Worm (Caenorhabditis elegans) whole organism, L1 larva: ENCODE results near the gene R02F2.7.

Experiments
- C16A3.4 ChIP-seq: fragments of 150-350 bp; optimal IDR thresholded peaks from 2 replicates; lab custom pipeline; 2014; ENCODE audit warnings: missing biosample characterization, missing genetic modification characterization
- Y116A8C.19 ChIP-seq: sonication (generic microtip); optimal IDR thresholded peaks from 2 replicates; lab custom pipeline; 2016; ENCODE audit warnings: missing compliant biosample characterization, missing genetic modification characterization, borderline replicate concordance
- ama-1 ChIP-seq: fragments of 150-350 bp; optimal IDR thresholded peaks from 2 replicates; lab custom pipeline; 2014
- ceh-82 ChIP-seq, 3 experiments: fragments of 150-350 bp in 1 of 3; sonication (generic microtip) in 2 of 3; optimal IDR thresholded peaks; 2 replicates each; lab custom pipeline; 2014 to 2017; ENCODE audit warnings: missing biosample characterization in 3 of 3, missing genetic modification characterization in 3 of 3
- ces-1 ChIP-seq: fragments of 150-350 bp; optimal IDR thresholded peaks from 2 replicates; lab custom pipeline; 2014; ENCODE audit warnings: missing biosample characterization, missing genetic modification reagents, missing genetic modification characterization
- dpl-1 ChIP-seq, 3 experiments: fragments of 150-350 bp in 2 of 3; sonication (generic microtip) in 1 of 3; optimal IDR thresholded peaks; 2 replicates each; lab custom pipeline; 2014 to 2017; ENCODE audit warnings: missing biosample characterization in 3 of 3, missing genetic modification characterization in 3 of 3, missing genetic modification reagents in 3 of 3
- efl-1 ChIP-seq, 4 experiments: fragments of 150-350 bp; optimal IDR thresholded peaks in 3 of 4; peaks in 1 of 4; 1 replicate in 1 of 4; 2 replicates in 3 of 4; lab custom pipeline; 2014; ENCODE audit warnings: missing biosample characterization in 2 of 4, missing genetic modification characterization in 2 of 4, missing genetic modification reagents in 2 of 4
- efl-3 ChIP-seq: fragments of 200-800 bp; sonication (Bioruptor generic); optimal IDR thresholded peaks from 2 replicates; lab custom pipeline; 2018; ENCODE audit warnings: mild to moderate bottlenecking, missing genetic modification characterization, missing compliant biosample characterization
- egl-13 ChIP-seq: sonication (generic microtip); optimal IDR thresholded peaks from 2 replicates; lab custom pipeline; 2016; ENCODE audit warnings: missing genotype, missing genetic modification reagents, missing genetic modification characterization, missing compliant biosample characterization
- elt-2 ChIP-seq: sonication (generic microtip); optimal IDR thresholded peaks from 2 replicates; lab custom pipeline; 2016; ENCODE audit warnings: missing genetic modification characterization, mild to moderate bottlenecking, inconsistent platforms, missing compliant biosample characterization, missing genetic modification reagents
- elt-3 ChIP-seq, 6 experiments: fragments of 150-350 bp in 1 of 6; sonication (generic microtip); optimal IDR thresholded peaks; 2 replicates each; lab custom pipeline; 2017 to 2018; ENCODE audit warnings: missing biosample characterization in 6 of 6, missing genetic modification characterization in 6 of 6, inconsistent platforms in 1 of 6
- fkh-8 ChIP-seq: sonication (generic microtip); optimal IDR thresholded peaks from 2 replicates; lab custom pipeline; 2016; ENCODE audit warnings: mild to moderate bottlenecking, missing genetic modification characterization, missing compliant biosample characterization
- fos-1 ChIP-seq: fragments of 150-350 bp; optimal IDR thresholded peaks from 2 replicates; lab custom pipeline; 2014; ENCODE audit warnings: missing biosample characterization, missing genetic modification characterization
- grh-1 ChIP-seq: fragments of 200-800 bp; sonication (Bioruptor generic); IDR thresholded peaks from 2 replicates; pipeline ENCODE4 v1.3.6; 2022; ENCODE audit warnings: missing genetic modification reagents, missing genetic modification characterization, missing compliant biosample characterization
- hlh-17 ChIP-seq: fragments of 200-800 bp; sonication (Bioruptor generic); optimal IDR thresholded peaks from 2 replicates; lab custom pipeline; 2018; ENCODE audit warnings: missing genetic modification characterization, mild to moderate bottlenecking, missing compliant biosample characterization, moderate library complexity, borderline replicate concordance
- irx-1 ChIP-seq: sonication (generic microtip); optimal IDR thresholded peaks from 2 replicates; lab custom pipeline; 2016; ENCODE audit warnings: missing genetic modification characterization, missing compliant biosample characterization
- lin-13 ChIP-seq: fragments of 150-350 bp; optimal IDR thresholded peaks from 2 replicates; lab custom pipeline; 2014; ENCODE audit warnings: missing biosample characterization, missing genetic modification reagents, missing genetic modification characterization
- lin-14 ChIP-seq: fragments of 200-800 bp; sonication (Bioruptor generic); optimal IDR thresholded peaks from 2 replicates; lab custom pipeline; 2018; ENCODE audit warnings: mild to moderate bottlenecking, missing genetic modification characterization, moderate library complexity, missing compliant biosample characterization
- lin-35 ChIP-seq, 2 experiments: fragments of 150-350 bp; optimal IDR thresholded peaks; 2 replicates each; lab custom pipeline; 2014; ENCODE audit warnings: missing biosample characterization in 2 of 2, missing genetic modification characterization in 2 of 2, missing genetic modification reagents in 2 of 2
- mdl-1 ChIP-seq, 2 experiments: fragments of 150-350 bp; optimal IDR thresholded peaks; 2 replicates each; lab custom pipeline; 2014 to 2017; ENCODE audit warnings: missing biosample characterization in 2 of 2, missing genetic modification characterization in 2 of 2, inconsistent platforms in 1 of 2
- mep-1 ChIP-seq: fragments of 150-350 bp; optimal IDR thresholded peaks from 2 replicates; lab custom pipeline; 2014; ENCODE audit warnings: missing biosample characterization, missing genetic modification characterization
- nhr-12 ChIP-seq: sonication (generic microtip); optimal IDR thresholded peaks from 2 replicates; lab custom pipeline; 2017; ENCODE audit warnings: missing biosample characterization, missing genetic modification characterization
- nhr-19 ChIP-seq: fragments of 200-800 bp; sonication (Bioruptor generic); conservative IDR thresholded peaks from 2 replicates; pipeline ENCODE4 v1.3.6; 2022; ENCODE audit warnings: missing genetic modification characterization, missing compliant biosample characterization
- nhr-20 ChIP-seq: sonication (generic microtip); optimal IDR thresholded peaks from 2 replicates; lab custom pipeline; 2016; ENCODE audit warnings: mild to moderate bottlenecking, missing genetic modification characterization, missing compliant biosample characterization
- nhr-47 ChIP-seq: sonication (generic microtip); optimal IDR thresholded peaks from 2 replicates; lab custom pipeline; 2016; ENCODE audit warnings: mild to moderate bottlenecking, missing genetic modification characterization, moderate library complexity, missing compliant biosample characterization
- nhr-71 ChIP-seq: sonication (generic microtip); optimal IDR thresholded peaks from 2 replicates; lab custom pipeline; 2016; ENCODE audit warnings: mild to moderate bottlenecking, missing genetic modification characterization, moderate library complexity, missing compliant biosample characterization
- nhr-77 ChIP-seq: fragments of 150-350 bp; optimal IDR thresholded peaks from 2 replicates; lab custom pipeline; 2014; ENCODE audit warnings: missing biosample characterization, missing genetic modification characterization
- nhr-84 ChIP-seq: sonication (generic microtip); optimal IDR thresholded peaks from 2 replicates; lab custom pipeline; 2017; ENCODE audit warnings: missing biosample characterization, missing genetic modification characterization
- nhr-85 ChIP-seq: sonication (generic microtip); peaks from one replicate; lab custom pipeline; 2016; ENCODE audit warnings: missing genetic modification characterization, inconsistent platforms, missing compliant biosample characterization
- nhr-90 ChIP-seq: sonication (generic microtip); optimal IDR thresholded peaks from 2 replicates; lab custom pipeline; 2016; ENCODE audit warnings: mild to moderate bottlenecking, missing genetic modification characterization, missing compliant biosample characterization; ENCODE audit not compliant: poor library complexity
- pag-3 ChIP-seq: sonication (generic microtip); optimal IDR thresholded peaks from 2 replicates; lab custom pipeline; 2017; ENCODE audit warnings: missing genetic modification characterization, mild to moderate bottlenecking, missing compliant biosample characterization, antibody characterized with exemption, borderline replicate concordance; ENCODE audit not compliant: insufficient read depth
- pax-3 ChIP-seq: fragments of 200-800 bp; sonication (Bioruptor generic); optimal IDR thresholded peaks from 2 replicates; lab custom pipeline; 2018; ENCODE audit warnings: mild to moderate bottlenecking, missing genetic modification characterization, moderate library complexity, missing compliant biosample characterization
- pqm-1 ChIP-seq: sonication (generic microtip); optimal IDR thresholded peaks from 3 replicates; lab custom pipeline; 2017; ENCODE audit warnings: missing biosample characterization, missing genetic modification characterization
- snu-23 ChIP-seq: sonication (generic microtip); optimal IDR thresholded peaks from 2 replicates; lab custom pipeline; 2016; ENCODE audit warnings: missing genetic modification characterization, missing compliant biosample characterization
- sox-4 ChIP-seq: sonication (generic microtip); optimal IDR thresholded peaks from 2 replicates; lab custom pipeline; 2016; ENCODE audit warnings: missing genetic modification characterization, missing compliant biosample characterization
- sptf-1 ChIP-seq: fragments of 150-350 bp; optimal IDR thresholded peaks from 2 replicates; lab custom pipeline; 2014; ENCODE audit warnings: missing biosample characterization, missing genetic modification characterization
- swsn-7 ChIP-seq: sonication (generic microtip); optimal IDR thresholded peaks from 2 replicates; lab custom pipeline; 2016; ENCODE audit warnings: missing genetic modification characterization, missing compliant biosample characterization
- unc-130 ChIP-seq: fragments of 150-350 bp; optimal IDR thresholded peaks from 2 replicates; lab custom pipeline; 2017; ENCODE audit warnings: missing biosample characterization, missing genetic modification characterization, inconsistent platforms
- unc-30 ChIP-seq: sonication (generic microtip); optimal IDR thresholded peaks from 2 replicates; lab custom pipeline; 2017; ENCODE audit warnings: missing biosample characterization, missing genetic modification characterization
- zip-4 ChIP-seq: fragments of 200-800 bp; sonication (Bioruptor generic); optimal IDR thresholded peaks from 2 replicates; lab custom pipeline; 2018; ENCODE audit warnings: mild to moderate bottlenecking, missing genetic modification characterization, moderate library complexity, missing compliant biosample characterization
- ztf-4 ChIP-seq: fragments of 150-350 bp; optimal IDR thresholded peaks from 2 replicates; lab custom pipeline; 2014; ENCODE audit warnings: missing biosample characterization, missing genetic modification characterization

R02F2.7 gene

DNA sequence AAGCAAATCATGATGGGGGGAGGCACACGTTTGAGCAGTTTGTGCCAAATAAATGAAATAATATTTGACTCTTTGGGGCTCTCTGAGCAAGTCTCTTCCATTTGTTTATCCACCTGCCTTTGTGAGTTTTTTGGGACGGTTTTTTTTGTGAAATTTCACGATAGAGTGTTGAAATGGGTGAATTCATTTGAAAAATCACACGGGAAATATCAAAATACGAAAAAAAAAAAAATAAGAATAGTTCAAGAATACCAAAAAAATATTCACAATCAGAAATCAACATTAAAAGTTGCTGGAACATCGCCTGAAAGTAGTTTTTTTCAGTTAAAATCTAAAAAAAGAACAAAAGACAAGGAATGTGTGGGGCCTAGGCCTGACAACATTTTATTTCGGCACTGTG lies 28.9 kb upstream of the R02F2.7 start, which contains the start of gene pqn-25:
Gene pqn-25 (minus strand): TSS at position 101 of the 400 bp plus-strand sequence.
- no peak for TF ChIP-seq nhr-77 (tag; lab: Kevin White, UChicago)
- TF ChIP-seq mdl-1 (tag; optimal IDR thresholded peaks at IDR 0.05; lab: Kevin White, UChicago): no peak
- TF ChIP-seq elt-2 (tag; lab: Kevin White, UChicago): no peak
- no peak for TF ChIP-seq snu-23 (GFP tag; lab: Kevin White, UChicago)
- no peak for TF ChIP-seq egl-13 (tag; lab: Kevin White, UChicago)
- TF ChIP-seq swsn-7 (tag; lab: Kevin White, UChicago): no peak
- no peak for TF ChIP-seq efl-1 (optimal IDR thresholded peaks at IDR 0.05; lab: Kevin White, UChicago)
- no peak for TF ChIP-seq efl-1 (GFP tag; optimal IDR thresholded peaks at IDR 0.05 in 1 of 2; lab: Kevin White, UChicago)
- TF ChIP-seq irx-1: no peak
- no peak for TF ChIP-seq Y116A8C.19 (tag; lab: Kevin White, UChicago)
- no peak for TF ChIP-seq lin-35 (GFP tag; optimal IDR thresholded peaks at IDR 0.05; lab: Kevin White, UChicago)
- TF ChIP-seq mep-1 (tag; lab: Kevin White, UChicago): no peak
- TF ChIP-seq pqm-1 (tag; lab: Kevin White, UChicago): no peak
- no peak for TF ChIP-seq unc-30 (tag; lab: Kevin White, UChicago)
- TF ChIP-seq ceh-82 (tag; optimal IDR thresholded peaks at IDR 0.05; lab: Kevin White, UChicago): no peak
- TF ChIP-seq ama-1 (lab: Kevin White, UChicago): no peak
- no peak for TF ChIP-seq hlh-17 (GFP tag; lab: Kevin White, UChicago)

DNA sequence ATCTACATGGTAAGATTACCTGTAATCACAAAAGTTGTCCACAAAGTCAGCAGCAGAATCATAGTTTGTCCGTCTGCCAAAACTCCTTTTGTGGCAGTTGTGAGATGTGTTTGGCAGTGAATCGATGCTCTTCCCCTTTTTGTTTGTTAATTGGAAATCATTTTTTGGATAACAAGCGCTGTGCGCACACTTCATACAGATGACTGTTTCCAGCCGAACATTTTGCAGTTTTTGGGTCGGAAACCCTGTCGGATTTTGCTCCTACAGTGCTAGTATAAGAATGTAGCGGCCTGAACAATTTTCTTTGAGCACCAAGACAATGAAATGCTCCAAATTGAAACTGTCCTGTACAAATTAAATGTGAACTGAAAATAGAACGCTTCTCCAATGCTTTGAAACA lies 25.1 kb upstream of the R02F2.7 start, which contains the start of gene D1044.7:
Gene D1044.7 (minus strand): TSS at position 101 of the 400 bp plus-strand sequence.
- TF ChIP-seq efl-1 (optimal IDR thresholded peaks at IDR 0.05; lab: Kevin White, UChicago) (no peak), efl-1 (GFP tag; optimal IDR thresholded peaks at IDR 0.05 in 1 of 2; lab: Kevin White, UChicago) (peak in 1 of 2 experiments; percentile 42), ces-1 (no peak), mep-1 (tag; lab: Kevin White, UChicago) (no peak)
- TF ChIP-seq, all 84 proteins: peak for 1

DNA sequence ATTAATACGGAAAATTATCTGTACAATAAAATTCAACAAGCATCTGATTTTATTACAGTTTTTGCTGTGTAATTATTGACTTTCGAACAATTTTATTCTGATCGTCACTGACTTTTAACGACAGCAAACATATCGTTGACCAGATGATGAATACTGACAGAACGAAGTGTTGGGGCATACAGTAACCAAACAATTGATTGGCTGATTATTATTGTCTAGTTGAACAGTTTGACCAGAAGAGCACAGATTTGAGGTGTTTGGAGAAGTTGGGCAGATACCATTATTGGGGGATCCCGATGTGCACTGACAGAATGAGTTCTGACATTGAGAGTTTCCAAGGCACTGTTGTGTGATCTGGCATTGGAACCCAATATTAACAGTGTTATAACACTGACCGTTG lies 23.4 kb upstream of the R02F2.7 start:
- TF ChIP-seq efl-1 (optimal IDR thresholded peaks at IDR 0.05; lab: Kevin White, UChicago): no peak
- peak in 1 of 2 experiments; percentile 92 for TF ChIP-seq efl-1 (GFP tag; optimal IDR thresholded peaks at IDR 0.05 in 1 of 2; lab: Kevin White, UChicago)
- TF ChIP-seq nhr-84 (tag; lab: Kevin White, UChicago): no peak

DNA sequence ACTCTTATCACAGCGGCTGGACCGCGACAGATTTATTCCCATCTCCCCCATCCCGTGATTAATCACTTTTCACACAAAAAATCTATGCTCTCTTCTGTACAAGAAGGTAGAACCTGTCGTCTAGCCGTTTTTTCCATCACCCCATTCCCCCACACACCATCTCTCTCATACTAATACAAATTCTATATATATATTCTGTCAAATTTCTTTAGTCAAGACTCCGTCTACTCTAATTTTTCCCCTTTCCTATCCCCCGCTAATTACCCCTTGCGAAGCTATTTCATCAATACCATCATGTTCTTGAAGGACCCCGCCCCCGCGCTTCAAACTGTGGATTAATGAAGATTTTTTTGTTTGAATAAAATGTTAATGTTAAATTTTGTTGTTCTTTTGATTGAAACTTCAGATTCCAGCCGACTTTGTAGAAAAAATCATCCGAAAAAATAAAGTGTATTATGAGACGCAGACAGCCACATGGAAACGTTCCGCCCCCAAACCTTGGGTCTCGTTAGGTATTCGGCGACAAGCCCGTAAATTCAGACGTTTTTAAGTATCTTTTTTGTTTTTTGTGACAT lies 22.5 kb upstream of the R02F2.7 start:
- no peak for TF ChIP-seq unc-130 (tag; lab: Kevin White, UChicago)
- TF ChIP-seq nhr-90 (tag; lab: Kevin White, UChicago): peak; percentile 54
- TF ChIP-seq fkh-8: peak; percentile 40
- peak; percentile 33 for TF ChIP-seq ztf-4 (tag; lab: Kevin White, UChicago)
- no peak for TF ChIP-seq pag-3 (tag; lab: Kevin White, UChicago)
- peak; percentile 14 for TF ChIP-seq swsn-7 (tag; lab: Kevin White, UChicago)
- TF ChIP-seq unc-30 (tag; lab: Kevin White, UChicago): no peak
- TF ChIP-seq dpl-1 (GFP tag; optimal IDR thresholded peaks at IDR 0.05; lab: Kevin White, UChicago): no peak
- TF ChIP-seq snu-23 (GFP tag; lab: Kevin White, UChicago): peak; percentile 52
- TF ChIP-seq elt-3 (tag; optimal IDR thresholded peaks at IDR 0.05; lab: Kevin White, UChicago): no peak
- TF ChIP-seq grh-1: peak; percentile 55
- TF ChIP-seq sox-4 (tag; lab: Kevin White, UChicago): peak; percentile 9
- TF ChIP-seq lin-13 (GFP tag; lab: Kevin White, UChicago): no peak
- TF ChIP-seq lin-35 (GFP tag; optimal IDR thresholded peaks at IDR 0.05; lab: Kevin White, UChicago): peak in 1 of 2 experiments; percentile 21
- TF ChIP-seq efl-3 (GFP tag; lab: Kevin White, UChicago): no peak
- peak; percentile 51 for TF ChIP-seq nhr-71 (tag; lab: Kevin White, UChicago)
- peak; percentile 55 for TF ChIP-seq nhr-47 (tag; lab: Kevin White, UChicago)
- no peak for TF ChIP-seq nhr-12 (tag; lab: Kevin White, UChicago)
- TF ChIP-seq ceh-82 (tag; optimal IDR thresholded peaks at IDR 0.05; lab: Kevin White, UChicago): no peak
- TF ChIP-seq nhr-85 (tag; lab: Kevin White, UChicago): peak; percentile 82
- TF ChIP-seq nhr-20: peak; percentile 26
- TF ChIP-seq C16A3.4 (tag; lab: Kevin White, UChicago): no peak
- peak; percentile 33 for TF ChIP-seq nhr-19 (GFP tag; lab: Robert Waterston, UW)
- TF ChIP-seq sptf-1 (tag; lab: Kevin White, UChicago): no peak
- peak in 1 of 2 experiments; percentile 21 for TF ChIP-seq efl-1 (optimal IDR thresholded peaks at IDR 0.05; lab: Kevin White, UChicago)
- TF ChIP-seq efl-1 (GFP tag; optimal IDR thresholded peaks at IDR 0.05 in 1 of 2; lab: Kevin White, UChicago): peak in 1 of 2 experiments; percentile 92
- peak; percentile 97 for TF ChIP-seq ama-1 (lab: Kevin White, UChicago)
- no peak for TF ChIP-seq fos-1 (tag; lab: Kevin White, UChicago)
- TF ChIP-seq zip-4: no peak
- TF ChIP-seq pax-3 (tag; lab: Kevin White, UChicago): no peak
- TF ChIP-seq lin-14 (GFP tag; lab: Kevin White, UChicago): no peak
- TF ChIP-seq elt-2 (tag; lab: Kevin White, UChicago): peak; percentile 61
- TF ChIP-seq, all 84 proteins: peak for 16
